Fruit fly (Drosophila melanogaster): ENCODE data around the gene CG46280.

The CG46280 gene

DNA sequence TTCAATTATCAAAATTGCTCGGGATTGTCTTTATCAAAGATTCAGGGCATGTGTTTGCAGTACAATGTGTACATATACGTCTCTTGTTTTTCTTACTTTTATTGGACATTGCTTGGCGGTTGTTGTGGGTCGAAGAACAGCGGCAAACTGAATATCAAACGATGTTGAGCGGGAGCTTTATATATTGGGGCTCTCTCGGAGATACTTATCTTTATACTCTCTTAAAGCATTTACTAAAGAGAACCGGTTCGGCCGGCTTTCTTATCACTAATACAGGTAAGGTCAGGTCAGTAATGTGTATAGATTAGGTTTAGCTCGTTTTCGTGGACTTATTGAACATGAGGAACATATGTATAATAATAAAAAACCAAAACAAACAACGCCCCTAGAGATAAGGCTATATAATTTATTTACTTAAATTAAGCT, 20.9 kb upstream of the CG46280 start, which contains the start of gene CG7966 (continued):
- TF ChIP-seq CG4424 (GFP tag; optimal IDR thresholded peaks at IDR 0.05) (no peak), lab (GFP tag; optimal IDR thresholded peaks at IDR 0.05) (peak; percentile 59), CG12769 (tag; optimal IDR thresholded peaks at IDR 0.05) (no peak), Awh (GFP tag; IDR thresholded peaks at IDR 0.05) (no peak), Vsx1 (GFP tag; optimal IDR thresholded peaks at IDR 0.05) (peak; percentile 48), Bgb (GFP tag; IDR thresholded peaks at IDR 0.05; ENCODE audit: partially characterized antibody) (peak; percentile 38; the same call in 1 of the 2 replicates), CG16815 (GFP tag; optimal IDR thresholded peaks at IDR 0.05) (no peak), ato (GFP tag; IDR thresholded peaks at IDR 0.05; ENCODE audit: partially characterized antibody) (no peak), corto (GFP tag; optimal IDR thresholded peaks at IDR 0.05) (no peak), Sry-β (GFP tag; optimal IDR thresholded peaks at IDR 0.05) (no peak), sqz (GFP tag; optimal IDR thresholded peaks at IDR 0.05) (no peak), CG15514 (GFP tag; optimal IDR thresholded peaks at IDR 0.05) (no peak), CG2678 (tag; optimal IDR thresholded peaks at IDR 0.05) (no peak), CG31224 (GFP tag; IDR thresholded peaks at IDR 0.05) (no peak), nmo (GFP tag; optimal IDR thresholded peaks at IDR 0.05) (no peak), Doc3 (GFP tag; IDR thresholded peaks at IDR 0.05; ENCODE audit: partially characterized antibody) (no peak), unc-4 (GFP tag; IDR thresholded peaks at IDR 0.05; ENCODE audit: partially characterized antibody) (no peak), CG11085 (GFP tag; IDR thresholded peaks at IDR 0.05) (no peak), odd (GFP tag; optimal IDR thresholded peaks at IDR 0.05) (peak; percentile 2), HLH4C (GFP tag; IDR thresholded peaks at IDR 0.05; ENCODE audit: partially characterized antibody) (no peak), CG8359 (GFP tag; optimal IDR thresholded peaks at IDR 0.05; ENCODE audit: borderline replicate concordance) (no peak), psq (GFP tag; optimal IDR thresholded peaks at IDR 0.05) (no peak), abd-A (tag; optimal IDR thresholded peaks at IDR 0.05) (no peak), peb (GFP tag; IDR thresholded peaks at IDR 0.05) (no peak), CG10321 (GFP tag; IDR thresholded peaks at IDR 0.05) (no peak), CG4617 (GFP tag; optimal IDR thresholded peaks at IDR 0.05; ENCODE audit: borderline replicate concordance) (no peak), Ets97D (GFP tag; optimal IDR thresholded peaks at IDR 0.05) (no peak), Ssrp (tag; optimal IDR thresholded peaks at IDR 0.05) (no peak), Blimp-1 (GFP tag; optimal IDR thresholded peaks at IDR 0.05) (no peak), CG33557 (GFP tag; optimal IDR thresholded peaks at IDR 0.05) (no peak), fd64A (GFP tag; optimal IDR thresholded peaks at IDR 0.05) (peak; percentile 32), gce (GFP tag; IDR thresholded peaks at IDR 0.05) (no peak), fru (optimal IDR thresholded peaks at IDR 0.05) (no peak), H2.0 (GFP tag; IDR thresholded peaks at IDR 0.05) (no peak), CG17359 (tag; optimal IDR thresholded peaks at IDR 0.05) (no peak), mirr (GFP tag; optimal IDR thresholded peaks at IDR 0.05) (peak; percentile 85), CG13296 (GFP tag; optimal IDR thresholded peaks at IDR 0.05) (peak; percentile 19), CG14014 (GFP tag; IDR thresholded peaks at IDR 0.05) (no peak), slbo (GFP tag; IDR thresholded peaks at IDR 0.05) (no peak), CG14860 (GFP tag; IDR thresholded peaks at IDR 0.05; ENCODE audit: partially characterized antibody) (no peak), E2f2 (GFP tag; IDR thresholded peaks at IDR 0.05) (no peak), mld (GFP tag; IDR thresholded peaks at IDR 0.05; ENCODE audit: partially characterized antibody) (no peak), CG32767 (GFP tag; IDR thresholded peaks at IDR 0.05) (no peak), CG9797 (GFP tag; optimal IDR thresholded peaks at IDR 0.05) (no peak), HmgD (GFP tag; optimal IDR thresholded peaks at IDR 0.05) (no peak), br (optimal IDR thresholded peaks at IDR 0.05) (no peak), hbn (GFP tag; IDR thresholded peaks at IDR 0.05; ENCODE audit: partially characterized antibody) (no peak), CG17568 (GFP tag; optimal IDR thresholded peaks at IDR 0.05) (no peak), CG6272 (GFP tag; IDR thresholded peaks at IDR 0.05) (no peak), tap (tag; optimal IDR thresholded peaks at IDR 0.05) (peak; percentile 33), Sox102F (GFP tag; optimal IDR thresholded peaks at IDR 0.05) (no peak)

Measured in whole organism, embryonic.